Fruit fly (Drosophila melanogaster) whole organism, wandering third instar larva: Measurements from ENCODE around the gene Ppt1.
A peak's percentile ranks its signal among the peaks of the same experiment; 100 is the strongest.

ENCODE experiments used
- Abd-B ChIP-seq: fragments of >200 bp; optimal IDR thresholded peaks from 2 replicates; lab custom pipeline; 2017; ENCODE audit warnings: missing biosample characterization, missing genetic modification characterization
- CG32264 ChIP-seq: fragments of 200-800 bp; sonication (Bioruptor generic); optimal IDR thresholded peaks from 2 replicates; lab custom pipeline; 2016; ENCODE audit warnings: missing biosample characterization, missing genetic modification characterization
- CG9705 ChIP-seq: fragments of 200-800 bp; sonication (Bioruptor generic); optimal IDR thresholded peaks from 2 replicates; lab custom pipeline; 2018; ENCODE audit warnings: missing biosample characterization, mild to moderate bottlenecking, missing genetic modification characterization
- Dfd ChIP-seq: fragments of >200 bp; optimal IDR thresholded peaks from 2 replicates; lab custom pipeline; 2017; ENCODE audit warnings: missing biosample characterization, missing genetic modification characterization
- Dif ChIP-seq: fragments of 200-275, 200-300 bp; sonication (Bioruptor generic); optimal IDR thresholded peaks from 2 replicates; lab custom pipeline; 2018; ENCODE audit warnings: missing biosample characterization, missing genetic modification characterization; ENCODE audit not compliant: partially characterized antibody
- GATAd ChIP-seq: sonication (Bioruptor generic); optimal IDR thresholded peaks from 2 replicates; lab custom pipeline; 2016; ENCODE audit warnings: missing biosample characterization, missing genetic modification characterization
- HLH106 ChIP-seq: fragments of 200-800 bp; optimal IDR thresholded peaks from 3 replicates; lab custom pipeline; 2019; ENCODE audit warnings: missing biosample characterization, mild to moderate bottlenecking, missing genetic modification characterization, moderate library complexity
- Hnf4 ChIP-seq: fragments of 200-800 bp; sonication (Bioruptor generic); optimal IDR thresholded peaks from 2 replicates; lab custom pipeline; 2016; ENCODE audit warnings: missing biosample characterization, mild to moderate bottlenecking, missing genetic modification characterization
- Hr78 ChIP-seq: fragments of >200 bp; optimal IDR thresholded peaks from 2 replicates; lab custom pipeline; 2017; ENCODE audit warnings: missing biosample characterization, missing genetic modification characterization
- Hr83 ChIP-seq: fragments of 200-300 bp; sonication (Bioruptor generic); optimal IDR thresholded peaks from 2 replicates; lab custom pipeline; 2016; ENCODE audit warnings: missing biosample characterization, mild to moderate bottlenecking, missing genetic modification characterization, moderate library complexity; ENCODE audit not compliant: poor library complexity, severe bottlenecking
- Jra ChIP-seq: sonication (Bioruptor generic); optimal IDR thresholded peaks from 2 replicates; lab custom pipeline; 2016; ENCODE audit warnings: missing biosample characterization, missing genetic modification characterization
- N ChIP-seq: fragments of >200 bp; optimal IDR thresholded peaks from 2 replicates; lab custom pipeline; 2018; ENCODE audit warnings: missing biosample characterization, missing external identifiers, missing genetic modification characterization
- OdsH ChIP-seq: fragments of 200-800 bp; sonication (Bioruptor generic); optimal IDR thresholded peaks from 2 replicates; lab custom pipeline; 2016; ENCODE audit warnings: missing biosample characterization, mild to moderate bottlenecking, missing genetic modification characterization
- Rel ChIP-seq, 2 experiments: fragments of 200-800 bp; sonication (Bioruptor generic) in 1 of 2; optimal IDR thresholded peaks; 2 replicates in 1 of 2; 3 replicates in 1 of 2; lab custom pipeline; 2016 to 2019; ENCODE audit warnings: mild to moderate bottlenecking in 2 of 2, missing biosample characterization in 2 of 2, missing genetic modification characterization in 2 of 2, moderate library complexity in 1 of 2
- Sp1 ChIP-seq: fragments of 200-800 bp; sonication (Bioruptor generic); optimal IDR thresholded peaks from 3 replicates; lab custom pipeline; 2019; ENCODE audit warnings: missing biosample characterization, mild to moderate bottlenecking, missing genetic modification characterization, moderate library complexity
- br ChIP-seq: fragments of 200-800 bp; sonication (Bioruptor generic); optimal IDR thresholded peaks from 2 replicates; lab custom pipeline; 2016; ENCODE audit warnings: missing biosample characterization, missing genetic modification characterization
- brk ChIP-seq: fragments of 200-800 bp; sonication (Bioruptor generic); optimal IDR thresholded peaks from 2 replicates; lab custom pipeline; 2016; ENCODE audit warnings: missing biosample characterization, mild to moderate bottlenecking, missing genetic modification characterization
- dl ChIP-seq, 2 experiments: fragments of 175-275, 200-275 bp in 1 of 2; fragments of 200-275 bp in 1 of 2; sonication (Bioruptor generic); optimal IDR thresholded peaks; lab custom pipeline; 2018; ENCODE audit warnings: mild to moderate bottlenecking in 2 of 2, missing biosample characterization in 2 of 2, missing genetic modification characterization in 2 of 2, moderate library complexity in 2 of 2; ENCODE audit not compliant: partially characterized antibody in 2 of 2, insufficient read depth in 1 of 2
- ey ChIP-seq: fragments of 200-800 bp; sonication (Bioruptor generic); optimal IDR thresholded peaks from 2 replicates; lab custom pipeline; 2016; ENCODE audit warnings: missing biosample characterization, missing genetic modification characterization
- foxo ChIP-seq, 2 experiments: fragments of 200-800 bp; sonication (Bioruptor generic); optimal IDR thresholded peaks; 2 replicates in 1 of 2; 3 replicates in 1 of 2; lab custom pipeline; 2016 to 2017; ENCODE audit warnings: missing biosample characterization in 2 of 2, missing genetic modification characterization in 2 of 2
- h ChIP-seq: fragments of 200-800 bp; sonication (Bioruptor generic); optimal IDR thresholded peaks from 3 replicates; lab custom pipeline; 2016; ENCODE audit warnings: missing biosample characterization, mild to moderate bottlenecking, missing genetic modification characterization
- jim ChIP-seq: fragments of 175-275, 200-325 bp; sonication (Bioruptor generic); optimal IDR thresholded peaks from 2 replicates; lab custom pipeline; 2016; ENCODE audit warnings: missing biosample characterization, mild to moderate bottlenecking, missing genetic modification characterization
- lola ChIP-seq: fragments of >200 bp; optimal IDR thresholded peaks from 2 replicates; lab custom pipeline; 2017; ENCODE audit warnings: missing biosample characterization, missing genetic modification characterization
- pan ChIP-seq: fragments of >200 bp; optimal IDR thresholded peaks from 2 replicates; lab custom pipeline; 2017
- psq ChIP-seq: fragments of 200-800 bp; sonication (Bioruptor generic); optimal IDR thresholded peaks from 3 replicates; lab custom pipeline; 2017; ENCODE audit warnings: missing biosample characterization, mild to moderate bottlenecking, missing genetic modification characterization, moderate library complexity
- sage ChIP-seq: fragments of 200-800 bp; sonication (Bioruptor generic); optimal IDR thresholded peaks from 2 replicates; lab custom pipeline; 2016; ENCODE audit warnings: missing biosample characterization, mild to moderate bottlenecking, missing genetic modification characterization
- tai ChIP-seq: sonication (Bioruptor generic); optimal IDR thresholded peaks from 2 replicates; lab custom pipeline; 2016; ENCODE audit warnings: missing biosample characterization, missing genetic modification characterization
- usp ChIP-seq: fragments of >200 bp; optimal IDR thresholded peaks from 2 replicates; lab custom pipeline; 2017; ENCODE audit warnings: missing biosample characterization, missing genetic modification characterization

The Ppt1 gene

DNA sequence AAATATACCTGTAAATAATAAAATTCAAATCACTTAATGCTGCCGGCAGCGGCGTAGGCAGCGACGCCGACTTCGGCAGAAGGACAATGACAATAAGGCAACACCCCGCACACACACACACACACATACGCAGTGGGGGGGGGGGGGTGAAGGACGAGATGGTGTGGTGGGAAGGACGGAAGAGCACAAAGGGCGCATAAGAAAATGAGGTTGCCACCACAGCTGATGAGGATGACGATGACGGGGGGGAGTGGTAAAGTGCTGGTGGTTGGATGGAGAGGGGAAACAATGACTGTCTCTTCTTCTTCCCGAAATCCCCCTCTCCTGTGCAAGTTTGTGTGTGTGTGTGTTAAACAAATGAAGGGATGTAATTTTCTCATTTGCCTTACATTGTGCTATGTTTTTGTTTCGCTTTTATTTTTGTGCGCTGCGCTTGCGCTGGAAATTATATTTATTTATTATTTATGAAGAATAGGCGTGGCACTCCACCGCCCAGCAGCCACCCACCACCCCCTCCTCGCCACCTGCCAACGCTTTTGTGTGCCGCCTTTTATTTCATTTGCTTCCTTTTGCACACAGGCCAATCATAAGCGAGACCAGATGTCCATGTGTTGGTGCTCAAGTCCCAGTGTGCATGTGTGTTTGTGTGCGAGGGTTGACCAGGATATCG lies 4.9 kb upstream of the Ppt1 start:
- TF ChIP-seq Hnf4 (GFP tag; lab: Kevin White, UChicago) (no peak), CG9705 (no peak), Dfd (GFP tag; lab: Kevin White, UChicago) (peak; percentile 74)

DNA sequence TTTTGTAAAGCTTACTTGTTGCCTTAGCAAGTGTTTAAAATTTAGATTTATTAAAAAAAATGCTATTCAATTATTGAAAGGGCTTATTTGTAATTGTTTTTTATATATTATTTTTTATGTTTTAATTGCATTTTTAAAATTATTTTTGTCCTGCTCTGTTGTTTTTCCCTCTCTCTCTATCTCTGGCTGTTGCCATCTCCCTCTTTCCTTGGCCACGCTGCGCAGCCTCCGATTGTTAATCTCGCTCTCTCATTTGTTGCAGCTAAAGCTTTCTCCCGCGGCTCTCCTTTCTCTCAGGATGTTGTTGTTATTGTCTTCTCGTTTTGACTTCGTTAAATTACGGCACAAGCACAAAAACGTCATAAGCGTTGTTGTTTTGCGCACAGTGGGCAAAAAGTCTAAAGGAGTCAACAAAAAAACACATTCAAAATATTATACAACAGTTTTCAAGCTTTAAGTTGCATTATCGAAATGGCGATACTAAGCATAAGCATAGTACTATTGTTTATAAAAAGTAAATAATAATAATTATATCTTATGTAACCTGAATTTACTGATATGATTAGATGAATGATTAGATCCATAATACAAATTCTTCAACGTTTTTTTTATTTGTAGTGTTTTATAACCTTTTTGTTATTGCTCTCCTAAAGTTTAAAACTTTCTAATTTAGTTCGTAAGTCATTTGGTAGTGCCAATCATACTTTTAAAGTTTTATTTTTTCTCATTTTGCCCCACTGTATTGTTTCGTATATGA lies 4.2 kb upstream of the Ppt1 start:
- TF ChIP-seq OdsH (GFP tag; lab: Kevin White, UChicago): no peak
- TF ChIP-seq Sp1 (GFP tag; lab: Kevin White, UChicago): peak; percentile 4
- TF ChIP-seq Hr83: no peak
- TF ChIP-seq lola (GFP tag; lab: Kevin White, UChicago): no peak
- TF ChIP-seq psq (GFP tag; lab: Kevin White, UChicago): no peak
- no peak for TF ChIP-seq br (GFP tag; lab: Kevin White, UChicago)

DNA sequence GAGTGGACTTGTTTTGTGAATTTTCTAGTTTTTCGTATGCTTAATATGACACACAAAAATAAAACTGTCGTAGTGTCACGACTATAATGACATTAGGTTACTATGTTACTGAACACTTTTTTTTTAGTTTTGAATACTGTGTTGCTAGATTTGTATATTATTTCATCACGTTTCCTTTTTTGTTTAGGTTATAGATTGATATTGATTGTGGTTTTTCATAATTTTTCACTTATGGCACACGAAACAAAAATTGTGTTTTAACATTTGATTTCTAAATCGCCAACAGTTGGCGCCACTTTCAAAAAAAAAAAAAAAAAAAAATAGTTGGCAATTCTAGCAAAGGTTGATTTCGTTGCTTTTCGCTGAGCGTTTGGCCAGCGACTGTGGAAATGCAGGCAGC lies 3.5 kb upstream of the Ppt1 start, which contains the start of gene CG11294:
Gene CG11294, minus strand, starts transcription at position 101 of the 400 bp plus-strand sequence.
- no peak for TF ChIP-seq Hr78
- no peak for TF ChIP-seq pan (lab: Kevin White, UChicago)
- TF ChIP-seq h (GFP tag; lab: Kevin White, UChicago): no peak
- TF ChIP-seq foxo (GFP tag; optimal IDR thresholded peaks at IDR 0.05; lab: Kevin White, UChicago): no peak
- no peak for TF ChIP-seq brk (GFP tag; lab: Kevin White, UChicago)
- TF ChIP-seq HLH106 (tag; lab: Kevin White, UChicago): no peak
- TF ChIP-seq Abd-B (GFP tag; lab: Kevin White, UChicago): no peak
- no peak for TF ChIP-seq Dif (GFP tag; lab: Kevin White, UChicago)
- no peak for TF ChIP-seq tai (GFP tag; lab: Kevin White, UChicago)
- TF ChIP-seq GATAd (GFP tag; lab: Kevin White, UChicago): no peak
- TF ChIP-seq sage (GFP tag; lab: Kevin White, UChicago): no peak

DNA sequence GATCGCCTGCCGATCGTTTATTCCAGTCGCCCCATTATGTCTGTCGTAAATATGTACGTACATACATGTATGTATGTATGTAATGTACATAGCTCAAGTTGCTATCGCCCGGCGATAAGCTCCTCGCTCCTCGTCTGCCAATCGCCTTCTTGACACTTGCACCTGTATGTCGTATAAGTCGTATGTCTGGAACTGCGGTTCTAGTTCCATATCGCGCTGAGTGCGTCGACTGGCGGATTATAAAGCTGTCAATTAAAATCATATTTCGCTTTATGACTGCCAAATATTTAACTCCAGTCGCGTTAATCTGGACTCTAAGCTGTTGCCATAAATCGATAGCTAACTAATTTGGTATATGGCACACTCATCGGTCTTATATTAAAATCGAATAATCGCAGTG lies 4.6 kb downstream of the Ppt1 start:
- TF ChIP-seq N (no peak), Jra (GFP tag; lab: Kevin White, UChicago) (no peak), CG32264 (GFP tag; lab: Kevin White, UChicago) (no peak), ey (GFP tag; lab: Kevin White, UChicago) (no peak), Hnf4 (GFP tag; lab: Kevin White, UChicago) (no peak), Sp1 (GFP tag; lab: Kevin White, UChicago) (no peak)

DNA sequence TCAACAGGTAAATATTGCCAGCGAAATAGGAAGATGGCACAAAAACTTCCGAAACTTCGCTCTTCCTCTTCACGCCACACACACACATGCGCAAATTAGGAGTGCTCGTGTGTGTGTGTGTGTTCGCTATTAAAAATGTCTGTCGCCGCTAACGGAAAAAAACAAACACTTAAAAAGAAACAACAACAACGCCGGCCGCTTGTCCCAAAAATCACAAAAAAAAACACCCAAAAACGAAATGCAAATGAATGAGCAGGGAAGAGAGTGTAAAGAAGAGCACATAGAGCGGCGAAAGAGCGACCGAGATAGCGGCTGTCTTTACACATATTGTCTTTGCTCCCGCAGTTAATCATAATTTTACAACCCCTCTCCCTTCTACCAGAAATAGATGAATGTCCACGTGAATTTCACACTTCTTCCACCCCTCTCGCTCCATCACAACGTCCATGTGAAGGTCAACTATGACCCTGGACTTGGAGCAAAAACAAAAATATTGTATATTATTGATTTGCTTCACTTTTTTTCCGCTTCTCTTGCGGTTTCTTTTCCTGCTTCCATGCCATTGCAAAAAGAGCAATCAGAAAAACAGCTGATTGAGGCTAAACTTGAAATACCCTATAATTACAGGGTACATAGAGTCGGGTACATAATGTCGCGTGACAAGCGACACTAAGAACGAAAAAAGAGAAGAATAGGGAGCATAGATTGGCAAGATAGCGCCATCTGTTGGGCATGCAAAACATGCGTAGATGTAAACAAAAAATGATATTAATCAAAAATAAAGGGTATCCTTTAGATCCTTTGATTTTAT lies 8.0 kb downstream of the Ppt1 start:
- TF ChIP-seq Rel (GFP tag; optimal IDR thresholded peaks at IDR 0.05; lab: Kevin White, UChicago): no peak
- no peak for TF ChIP-seq Rel (tag; optimal IDR thresholded peaks at IDR 0.05; lab: Kevin White, UChicago)
- TF ChIP-seq tai (GFP tag; lab: Kevin White, UChicago): no peak
- TF ChIP-seq jim (GFP tag; lab: Kevin White, UChicago): peak; percentile 38
- TF ChIP-seq Sp1 (GFP tag; lab: Kevin White, UChicago): peak; percentile 9
- TF ChIP-seq usp (GFP tag; lab: Kevin White, UChicago): no peak
- peak in 1 of 2 experiments; percentile 34 for TF ChIP-seq dl (GFP tag; optimal IDR thresholded peaks at IDR 0.05; lab: Kevin White, UChicago; ENCODE audit: insufficient read depth in 1 of 2, partially characterized antibody in 2 of 2)
- TF ChIP-seq CG9705: no peak
